Fruit fly (Drosophila melanogaster) whole organism, prepupa: ENCODE results near the gene CG6790.

Experiments
- CG3032 ChIP-seq: fragments of 200-800 bp; optimal IDR thresholded peaks from 2 replicates; lab custom pipeline; 2019; ENCODE audit warnings: missing biosample characterization, mild to moderate bottlenecking, missing genetic modification characterization, moderate library complexity
- CG6792 ChIP-seq: fragments of 200-800 bp; sonication (Bioruptor generic); optimal IDR thresholded peaks from 3 replicates; lab custom pipeline; 2016; ENCODE audit warnings: missing biosample characterization, missing genetic modification characterization
- CG7368 ChIP-seq: fragments of 200-800 bp; sonication (Bioruptor generic); optimal IDR thresholded peaks from 3 replicates; lab custom pipeline; 2016; ENCODE audit warnings: missing biosample characterization, missing genetic modification characterization
- Hr38 ChIP-seq: sonication (Bioruptor generic); optimal IDR thresholded peaks from 2 replicates; lab custom pipeline; 2016; ENCODE audit warnings: missing biosample characterization, missing genetic modification characterization
- Hr39 ChIP-seq: fragments of 200-800 bp; sonication (Bioruptor generic); optimal IDR thresholded peaks from 2 replicates; lab custom pipeline; 2016; ENCODE audit warnings: missing biosample characterization, missing genetic modification characterization
- achi ChIP-seq: fragments of 200-800 bp; sonication (Bioruptor generic); optimal IDR thresholded peaks from 3 replicates; lab custom pipeline; 2016; ENCODE audit warnings: missing biosample characterization, missing genetic modification characterization
- acj6 ChIP-seq: fragments of 200-800 bp; sonication (Bioruptor generic); optimal IDR thresholded peaks from 3 replicates; lab custom pipeline; 2016; ENCODE audit warnings: missing biosample characterization, missing genetic modification characterization
- fd59A ChIP-seq: fragments of 200-800 bp; sonication (Bioruptor generic); optimal IDR thresholded peaks from 2 replicates; lab custom pipeline; 2017; ENCODE audit warnings: missing biosample characterization, mild to moderate bottlenecking, missing genetic modification characterization, missing genetic modification reagents

- TF ChIP-seq CG7368 (GFP tag; lab: Kevin White, UChicago) = no peak
- no peak for TF ChIP-seq Hr38 (GFP tag; lab: Kevin White, UChicago)
- TF ChIP-seq fd59A = no peak
- no peak for TF ChIP-seq achi
- TF ChIP-seq Hr39 (GFP tag; lab: Kevin White, UChicago) = no peak
- no peak for TF ChIP-seq acj6
- no peak for TF ChIP-seq CG6792 (GFP tag; lab: Kevin White, UChicago)
- TF ChIP-seq CG3032 = no peak
These were observed 23.6 kb downstream of the CG6790 start for dm6 chr3R:11554982-11555381.
